Worm (Caenorhabditis elegans) whole organism, midembryonic: ENCODE results near the gene ZC190.4.

ENCODE experiments used
- T22C8.4 ChIP-seq: fragments of 200-800 bp; sonication (Bioruptor generic); IDR thresholded peaks from 2 replicates; pipeline ENCODE4 v1.3.6; 2022; ENCODE audit warnings: missing genetic modification characterization, missing compliant biosample characterization
- cog-1 ChIP-seq: sonication (generic microtip); optimal IDR thresholded peaks from 2 replicates; lab custom pipeline; 2016; ENCODE audit warnings: missing genetic modification characterization, missing compliant biosample characterization
- flt-1 ChIP-seq: fragments of 200-800 bp; sonication (Bioruptor generic); IDR thresholded peaks from 2 replicates; pipeline ENCODE4 v1.3.6; 2022; ENCODE audit warnings: missing genetic modification characterization, missing compliant biosample characterization
- klf-2 ChIP-seq: fragments of 200-800 bp; sonication (Bioruptor generic); conservative IDR thresholded peaks from 2 replicates; pipeline ENCODE4 v1.3.6; 2022; ENCODE audit warnings: missing genetic modification reagents, missing genetic modification characterization, missing compliant biosample characterization
- med-1 ChIP-seq: sonication (generic microtip); optimal IDR thresholded peaks from 2 replicates; lab custom pipeline; 2017; ENCODE audit warnings: missing genetic modification characterization, mild to moderate bottlenecking, missing compliant biosample characterization, antibody characterized with exemption, missing genetic modification reagents; ENCODE audit not compliant: insufficient read depth
- ref-1 ChIP-seq: fragments of 200-800 bp; sonication (Bioruptor generic); conservative IDR thresholded peaks from 2 replicates; pipeline ENCODE4 v1.3.6; 2022; ENCODE audit warnings: missing genetic modification reagents, missing genetic modification characterization, missing compliant biosample characterization
- tab-1 ChIP-seq: fragments of 200-800 bp; sonication (Bioruptor generic); IDR thresholded peaks from 2 replicates; pipeline ENCODE4 v1.3.6; 2022; ENCODE audit warnings: missing genetic modification characterization, missing compliant biosample characterization
- ztf-23 ChIP-seq: fragments of 200-800 bp; sonication (Bioruptor generic); IDR thresholded peaks from 2 replicates; pipeline ENCODE4 v1.3.6; 2022; ENCODE audit warnings: missing genetic modification reagents, missing genetic modification characterization, missing compliant biosample characterization
- ztf-29 ChIP-seq: fragments of 200-800 bp; sonication (Bioruptor generic); IDR thresholded peaks from 2 replicates; pipeline ENCODE4 v1.3.6; 2022; ENCODE audit warnings: missing genetic modification reagents, missing genetic modification characterization, missing compliant biosample characterization

ZC190.4 gene

DNA sequence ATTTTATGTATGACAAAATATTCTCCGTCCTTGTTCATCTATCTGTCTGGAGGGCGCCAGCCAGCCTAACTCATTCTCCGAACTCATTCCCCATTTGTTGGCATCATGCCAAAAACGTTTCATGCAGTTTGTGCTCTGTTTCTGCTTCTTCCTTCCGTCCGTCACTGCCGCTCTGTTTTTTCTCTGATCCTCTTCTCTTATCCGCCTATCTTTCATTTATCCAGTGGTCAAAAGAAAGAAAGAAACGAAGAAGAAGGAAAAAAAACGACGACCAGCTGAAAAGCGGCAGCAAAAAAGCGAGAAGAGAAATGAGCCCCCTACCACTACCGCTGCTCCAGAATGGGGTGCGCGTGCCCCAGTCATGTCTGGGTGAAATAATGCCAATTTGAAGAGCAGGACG is 2.8 kb upstream of the ZC190.4 start:
- no peak for TF ChIP-seq ztf-29 (GFP tag; lab: Robert Waterston, UW)

DNA sequence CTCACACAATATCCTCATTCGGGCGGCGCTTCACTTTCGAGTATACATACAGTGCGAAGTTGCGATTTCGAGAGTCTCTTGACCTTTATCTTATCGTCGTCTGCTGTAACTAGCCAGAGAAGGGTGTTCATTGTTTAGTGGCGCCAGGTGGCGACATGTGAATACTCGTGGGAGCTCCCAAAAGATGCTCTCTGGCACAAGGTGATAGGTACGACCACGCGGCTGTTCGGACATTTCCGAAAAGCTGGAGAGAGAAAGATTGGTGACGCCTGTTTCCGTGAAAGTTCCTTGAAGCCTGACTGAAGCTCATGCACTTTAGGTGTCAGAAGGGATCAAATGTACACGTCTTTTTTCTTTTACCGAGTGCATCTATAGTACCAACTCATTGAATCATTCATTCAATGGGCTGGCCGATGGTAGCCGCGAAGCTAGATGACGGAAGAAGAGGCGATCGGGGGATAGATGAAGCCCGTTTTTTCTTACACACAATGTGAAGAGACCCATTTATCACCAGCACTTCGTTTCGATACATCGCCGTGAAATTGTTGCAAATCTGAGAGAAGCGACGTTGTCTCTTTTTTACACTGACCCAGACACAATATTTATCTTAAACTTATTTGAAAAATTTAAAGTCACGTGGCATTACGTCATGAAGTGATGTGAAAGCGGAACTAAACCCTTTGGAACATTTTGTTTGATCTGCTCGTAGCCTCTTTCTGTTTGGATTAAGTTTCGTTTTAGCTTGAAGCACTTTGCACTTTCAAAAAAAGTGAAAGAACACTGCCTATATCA is 1.6 kb downstream of the ZC190.4 start:
- TF ChIP-seq cog-1 (tag; lab: Kevin White, UChicago) (no peak), flt-1 (GFP tag; lab: Robert Waterston, UW) (no peak), med-1 (no peak), ztf-29 (GFP tag; lab: Robert Waterston, UW) (no peak), ref-1 (GFP tag; lab: Robert Waterston, UW) (no peak), T22C8.4 (GFP tag; lab: Robert Waterston, UW) (no peak), tab-1 (GFP tag; lab: Robert Waterston, UW) (no peak), ztf-23 (GFP tag; lab: Robert Waterston, UW) (no peak), klf-2 (no peak)

DNA sequence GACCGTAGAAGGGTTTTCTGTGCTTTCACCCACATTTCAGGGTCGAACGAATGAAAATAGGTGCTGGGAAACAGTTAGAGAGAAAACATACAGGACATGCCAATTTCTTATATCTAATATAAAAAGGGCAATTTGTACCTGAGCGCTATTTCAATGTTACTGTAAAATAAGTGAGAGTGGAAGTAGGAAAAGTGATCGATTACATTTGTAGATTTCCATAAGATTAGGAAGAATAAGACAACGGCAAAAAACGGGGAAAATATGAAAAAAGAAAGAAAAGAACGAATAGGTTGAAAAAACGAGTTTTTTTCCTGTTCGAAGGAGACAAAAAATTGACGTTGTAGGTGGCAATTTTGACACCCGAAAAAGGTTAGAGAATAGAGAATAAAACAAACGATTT is 2.4 kb downstream of the ZC190.4 start:
- TF ChIP-seq tab-1 (GFP tag; lab: Robert Waterston, UW), result no peak
- no peak for TF ChIP-seq flt-1 (GFP tag; lab: Robert Waterston, UW)
- no peak for TF ChIP-seq T22C8.4 (GFP tag; lab: Robert Waterston, UW)
- no peak for TF ChIP-seq med-1
- no peak for TF ChIP-seq ztf-23 (GFP tag; lab: Robert Waterston, UW)

DNA sequence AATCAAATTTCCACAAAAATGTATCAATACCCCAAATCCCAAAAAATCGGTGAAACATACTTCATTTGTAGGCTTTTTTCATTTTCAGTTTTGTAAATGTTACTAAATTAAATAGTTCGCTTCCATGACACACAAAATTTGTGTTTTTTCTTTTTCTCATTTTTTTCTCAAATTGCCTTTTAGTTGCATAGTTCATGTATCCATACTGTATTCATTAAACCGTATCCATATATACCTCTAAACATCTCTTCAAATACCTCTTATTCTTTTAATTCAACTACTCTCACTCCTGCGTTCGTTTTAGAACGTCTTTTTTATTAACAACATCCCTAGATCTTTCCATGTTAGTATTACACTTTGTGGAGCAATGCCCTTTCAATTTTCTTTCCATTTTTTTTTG is 4.9 kb downstream of the ZC190.4 start:
- TF ChIP-seq tab-1 (GFP tag; lab: Robert Waterston, UW) (no peak), ztf-23 (GFP tag; lab: Robert Waterston, UW) (no peak), klf-2 (no peak), ref-1 (GFP tag; lab: Robert Waterston, UW) (no peak), ztf-29 (GFP tag; lab: Robert Waterston, UW) (no peak)

DNA sequence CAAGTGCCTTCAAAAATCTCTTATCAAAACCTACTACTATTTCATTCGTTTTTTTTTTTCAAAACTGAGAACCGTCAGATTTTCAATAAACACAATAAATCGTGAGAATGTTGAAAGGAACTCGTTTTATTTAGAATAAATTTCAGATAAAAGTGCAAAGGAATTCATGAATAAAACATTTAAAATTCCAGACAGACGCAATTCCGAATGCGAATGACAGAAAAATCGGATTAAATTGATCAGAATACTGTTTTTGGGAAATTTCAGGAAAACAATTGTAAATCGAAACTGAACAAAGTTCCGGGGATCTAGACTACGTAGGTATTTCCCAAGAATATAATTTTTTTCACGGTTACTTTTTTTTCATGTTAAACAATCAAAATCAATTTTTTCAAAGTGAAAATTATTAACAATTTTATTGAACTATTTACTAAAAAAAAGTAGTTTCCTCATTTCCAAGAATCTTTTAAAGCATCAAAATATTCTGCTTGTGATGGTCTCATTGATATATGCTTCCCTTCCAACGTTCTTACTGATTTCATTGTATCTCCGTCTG is 5.8 kb downstream of the ZC190.4 start:
- TF ChIP-seq med-1 (no peak), flt-1 (GFP tag; lab: Robert Waterston, UW) (no peak), T22C8.4 (GFP tag; lab: Robert Waterston, UW) (no peak), ztf-23 (GFP tag; lab: Robert Waterston, UW) (no peak), klf-2 (no peak), tab-1 (GFP tag; lab: Robert Waterston, UW) (no peak)

DNA sequence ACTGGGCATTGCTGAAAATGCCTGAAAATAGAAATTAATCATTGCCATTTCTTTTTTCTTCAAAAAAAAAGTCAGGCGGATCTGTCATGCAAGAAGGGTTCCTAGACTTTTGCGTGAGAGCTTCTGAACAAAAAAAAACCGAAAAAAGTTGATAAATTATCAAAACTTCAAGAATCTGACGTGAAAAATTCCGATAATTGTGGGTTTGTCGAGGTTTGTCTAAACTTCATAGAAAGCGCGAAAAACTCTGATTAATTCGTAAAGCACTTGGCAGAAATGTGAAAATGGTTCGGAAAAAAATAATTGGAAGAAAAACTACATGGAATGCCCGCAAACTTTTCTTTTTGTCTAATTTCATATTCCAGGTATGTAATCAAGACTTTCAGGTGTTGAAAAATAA is 7.6 kb downstream of the ZC190.4 start, which contains the start of gene ZC190.5:
Gene ZC190.5 (minus strand): TSS at position 101 of the 400 bp plus-strand sequence.
- TF ChIP-seq med-1 (no peak), cog-1 (tag; lab: Kevin White, UChicago) (no peak), tab-1 (GFP tag; lab: Robert Waterston, UW) (no peak), ref-1 (GFP tag; lab: Robert Waterston, UW) (no peak), ztf-29 (GFP tag; lab: Robert Waterston, UW) (no peak), ztf-23 (GFP tag; lab: Robert Waterston, UW) (no peak), klf-2 (no peak), T22C8.4 (GFP tag; lab: Robert Waterston, UW) (no peak), flt-1 (GFP tag; lab: Robert Waterston, UW) (no peak)

DNA sequence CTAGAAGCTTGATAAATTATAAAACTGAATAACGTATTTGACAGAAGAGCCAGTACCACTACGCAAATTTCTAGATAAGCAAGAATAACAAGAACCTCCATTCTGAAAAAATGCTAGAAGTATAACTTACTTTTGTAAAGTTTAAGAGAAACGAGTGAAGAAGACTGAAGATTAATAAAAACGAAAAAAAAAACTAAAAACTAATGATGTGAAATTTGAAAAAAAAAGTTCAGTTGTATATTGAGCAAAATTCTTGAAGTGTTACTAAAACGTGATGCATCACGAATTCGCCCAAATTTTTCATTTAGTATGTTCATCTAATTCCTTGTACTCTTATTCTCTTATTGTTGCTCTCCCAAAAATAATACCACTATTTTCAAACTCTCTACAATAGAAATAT is 11.3 kb downstream of the ZC190.4 start, which contains the start of gene ZC190.6:
Gene ZC190.6 (minus strand): TSS at position 101 of the 400 bp plus-strand sequence.
- TF ChIP-seq T22C8.4 (GFP tag; lab: Robert Waterston, UW), result no peak
- TF ChIP-seq flt-1 (GFP tag; lab: Robert Waterston, UW), result no peak
- TF ChIP-seq ref-1 (GFP tag; lab: Robert Waterston, UW), result no peak
- no peak for TF ChIP-seq klf-2
- TF ChIP-seq ztf-29 (GFP tag; lab: Robert Waterston, UW), result no peak
- no peak for TF ChIP-seq tab-1 (GFP tag; lab: Robert Waterston, UW)
- TF ChIP-seq cog-1 (tag; lab: Kevin White, UChicago), result no peak
- no peak for TF ChIP-seq ztf-23 (GFP tag; lab: Robert Waterston, UW)
- TF ChIP-seq med-1, result no peak

DNA sequence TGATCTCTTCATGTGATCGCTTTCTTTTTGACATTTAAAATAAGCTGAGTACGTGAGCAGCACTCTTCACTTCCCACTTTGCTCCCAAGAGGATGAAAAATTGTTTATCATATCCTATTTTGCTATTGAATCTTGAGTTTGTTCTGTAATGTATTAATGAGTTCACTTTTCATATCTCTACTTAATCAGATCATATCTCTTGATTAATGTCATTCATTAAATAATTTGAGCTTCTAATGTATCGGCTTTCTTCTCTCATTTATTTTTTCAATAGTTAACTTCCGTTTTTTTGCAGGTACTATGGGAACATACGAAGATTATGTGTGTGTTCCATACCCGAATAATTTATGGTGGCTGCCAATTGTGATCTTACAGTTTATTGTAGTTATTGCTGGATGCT is 15.2 kb downstream of the ZC190.4 start, which contains the start of gene ZC190.2:
Gene ZC190.2 (plus strand): TSS at position 301 of the 400 bp plus-strand sequence.
- TF ChIP-seq klf-2 (no peak), T22C8.4 (GFP tag; lab: Robert Waterston, UW) (no peak), tab-1 (GFP tag; lab: Robert Waterston, UW) (no peak), ztf-23 (GFP tag; lab: Robert Waterston, UW) (no peak), ztf-29 (GFP tag; lab: Robert Waterston, UW) (no peak), flt-1 (GFP tag; lab: Robert Waterston, UW) (no peak), med-1 (no peak), ref-1 (GFP tag; lab: Robert Waterston, UW) (no peak), cog-1 (tag; lab: Kevin White, UChicago) (no peak)

DNA sequence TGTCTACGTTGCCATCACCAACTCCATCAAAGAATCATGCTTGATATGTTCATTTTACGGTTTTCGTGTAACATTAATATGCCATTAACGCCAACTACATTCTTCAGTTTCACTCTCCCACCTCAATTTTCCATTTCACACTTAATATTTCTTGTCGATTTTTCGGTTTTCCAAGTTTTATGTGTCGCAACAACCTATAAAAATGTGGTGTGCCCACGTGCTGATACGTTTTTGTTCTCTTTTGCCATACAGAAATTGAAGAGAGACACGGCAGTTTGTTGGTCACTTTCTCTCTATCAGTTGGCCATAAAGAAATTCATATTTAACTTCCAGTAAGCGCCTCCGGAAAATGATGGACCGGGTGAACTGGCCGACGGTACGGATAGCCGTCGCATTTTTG is 16.9 kb downstream of the ZC190.4 start, which contains the start of gene cln-3.3:
Gene cln-3.3 (plus strand): TSS at position 334 of the 400 bp plus-strand sequence.
- TF ChIP-seq T22C8.4 (GFP tag; lab: Robert Waterston, UW) (no peak), ztf-29 (GFP tag; lab: Robert Waterston, UW) (no peak), klf-2 (no peak), ztf-23 (GFP tag; lab: Robert Waterston, UW) (no peak), flt-1 (GFP tag; lab: Robert Waterston, UW) (no peak), ref-1 (GFP tag; lab: Robert Waterston, UW) (no peak), tab-1 (GFP tag; lab: Robert Waterston, UW) (no peak), med-1 (no peak), cog-1 (tag; lab: Kevin White, UChicago) (no peak)
